Worm (Caenorhabditis elegans) whole organism, young adult: ENCODE results near the gene cyp-37A1.

Experiments used
- F10E7.11 ChIP-seq: sonication (generic microtip); optimal IDR thresholded peaks from 2 replicates; lab custom pipeline; 2017; ENCODE audit warnings: mild to moderate bottlenecking, missing genetic modification characterization, moderate library complexity, missing compliant biosample characterization
- F23B12.7 ChIP-seq: sonication (generic microtip); optimal IDR thresholded peaks from 2 replicates; lab custom pipeline; 2017; ENCODE audit warnings: missing genetic modification characterization, mild to moderate bottlenecking, missing compliant biosample characterization, antibody characterized with exemption, moderate library complexity; ENCODE audit not compliant: insufficient read depth
- F33H1.4 ChIP-seq: fragments of 200-800 bp; sonication (Bioruptor generic); IDR thresholded peaks from 2 replicates; pipeline ENCODE4 v1.3.6; 2022; ENCODE audit warnings: missing genetic modification reagents, missing genetic modification characterization, missing compliant biosample characterization
- K11D2.4 ChIP-seq: fragments of 200-800 bp; sonication (Bioruptor generic); IDR thresholded peaks from 2 replicates; pipeline ENCODE4 v1.3.6; 2022; ENCODE audit warnings: missing genetic modification reagents, missing genetic modification characterization, missing compliant biosample characterization
- K12H6.12 ChIP-seq: fragments of 200-800 bp; sonication (Bioruptor generic); optimal IDR thresholded peaks from 2 replicates; lab custom pipeline; 2018; ENCODE audit warnings: mild to moderate bottlenecking, missing genetic modification characterization, missing compliant biosample characterization
- T07F8.4 ChIP-seq: sonication (generic microtip); optimal IDR thresholded peaks from 2 replicates; lab custom pipeline; 2016; ENCODE audit warnings: mild to moderate bottlenecking, missing genetic modification characterization, moderate library complexity, missing compliant biosample characterization
- Y53F4B.3 ChIP-seq: fragments of 200-800 bp; sonication (Bioruptor generic); IDR thresholded peaks from 2 replicates; pipeline ENCODE4 v1.3.6; 2022; ENCODE audit warnings: missing genetic modification reagents, missing genetic modification characterization, missing compliant biosample characterization
- Y53G8AR.9 ChIP-seq: fragments of 200-800 bp; sonication (Bioruptor generic); conservative IDR thresholded peaks from 2 replicates; pipeline ENCODE4 v1.3.6; 2022; ENCODE audit warnings: missing genetic modification reagents, missing genetic modification characterization, missing compliant biosample characterization
- Y56A3A.18 ChIP-seq: fragments of 200-800 bp; sonication (Bioruptor generic); IDR thresholded peaks from 2 replicates; pipeline ENCODE4 v1.3.6; 2022; ENCODE audit warnings: missing genetic modification reagents, missing genetic modification characterization, missing compliant biosample characterization
- akir-1 ChIP-seq: fragments of 200-800 bp; sonication (Bioruptor generic); optimal IDR thresholded peaks from 2 replicates; lab custom pipeline; 2018; ENCODE audit warnings: mild to moderate bottlenecking, missing genetic modification characterization, moderate library complexity, missing compliant biosample characterization
- ama-1 ChIP-seq, 3 experiments: fragments of 150-350 bp in 1 of 3; sonication (generic microtip) in 2 of 3; optimal IDR thresholded peaks; 2 replicates each; lab custom pipeline; 2014 to 2018; ENCODE audit warnings: missing biosample characterization in 2 of 3, missing genetic modification characterization in 2 of 3, missing genetic modification reagents in 2 of 3
- athp-1 ChIP-seq: sonication (generic microtip); optimal IDR thresholded peaks from 2 replicates; lab custom pipeline; 2017; ENCODE audit warnings: mild to moderate bottlenecking, missing genetic modification characterization, missing compliant biosample characterization
- attf-3 ChIP-seq: fragments of 200-800 bp; sonication (Bioruptor generic); conservative IDR thresholded peaks from 2 replicates; pipeline ENCODE4 v1.3.6; 2022; ENCODE audit warnings: missing genetic modification reagents, missing genetic modification characterization, missing compliant biosample characterization
- bed-1 ChIP-seq: fragments of 200-800 bp; sonication (Bioruptor generic); IDR thresholded peaks from 2 replicates; pipeline ENCODE4 v1.3.6; 2022; ENCODE audit warnings: missing genetic modification reagents, missing genetic modification characterization, missing compliant biosample characterization
- ccch-3 ChIP-seq: fragments of 200-800 bp; sonication (Bioruptor generic); optimal IDR thresholded peaks from 2 replicates; lab custom pipeline; 2018; ENCODE audit warnings: mild to moderate bottlenecking, missing genetic modification characterization, missing compliant biosample characterization
- ceh-40 ChIP-seq: fragments of 200-800 bp; sonication (Bioruptor generic); IDR thresholded peaks from 2 replicates; pipeline ENCODE4 v1.3.6; 2022; ENCODE audit warnings: missing genetic modification characterization, missing compliant biosample characterization
- ceh-58 ChIP-seq: fragments of 200-800 bp; sonication (Bioruptor generic); IDR thresholded peaks from 2 replicates; pipeline ENCODE4 v1.3.6; 2022; ENCODE audit warnings: missing genetic modification characterization, missing compliant biosample characterization
- chd-7 ChIP-seq: sonication (generic microtip); optimal IDR thresholded peaks from 2 replicates; lab custom pipeline; 2016; ENCODE audit warnings: mild to moderate bottlenecking, missing genetic modification characterization, moderate library complexity, missing compliant biosample characterization
- dox-1 ChIP-seq: fragments of 200-800 bp; sonication (Bioruptor generic); IDR thresholded peaks from 2 replicates; pipeline ENCODE4 v1.3.6; 2022; ENCODE audit warnings: missing genetic modification reagents, missing genetic modification characterization, missing compliant biosample characterization
- egrh-3 ChIP-seq: fragments of 200-800 bp; sonication (Bioruptor generic); IDR thresholded peaks from 2 replicates; pipeline ENCODE4 v1.3.6; 2022; ENCODE audit warnings: missing genetic modification reagents, missing genetic modification characterization, missing compliant biosample characterization
- ekl-4 ChIP-seq: fragments of 200-800 bp; sonication (Bioruptor generic); IDR thresholded peaks from 2 replicates; pipeline ENCODE4 v1.3.6; 2022; ENCODE audit warnings: missing genetic modification reagents, missing genetic modification characterization, missing compliant biosample characterization
- hlh-26 ChIP-seq: fragments of 200-800 bp; sonication (Bioruptor generic); conservative IDR thresholded peaks from 2 replicates; pipeline ENCODE4 v1.3.6; 2022; ENCODE audit warnings: missing genetic modification reagents, missing genetic modification characterization, missing compliant biosample characterization
- hmg-1.2 ChIP-seq: fragments of 200-800 bp; sonication (Bioruptor generic); IDR thresholded peaks from 2 replicates; pipeline ENCODE4 v1.3.6; 2022; ENCODE audit warnings: missing genetic modification reagents, missing genetic modification characterization, missing compliant biosample characterization
- hrde-1 ChIP-seq: sonication (generic microtip); optimal IDR thresholded peaks from 2 replicates; lab custom pipeline; 2016; ENCODE audit warnings: missing genetic modification characterization, mild to moderate bottlenecking, missing compliant biosample characterization, moderate library complexity, missing genotype, missing genetic modification reagents, borderline replicate concordance
- let-607 ChIP-seq, 2 experiments: fragments of 200-800 bp in 1 of 2; sonication (Bioruptor generic) in 1 of 2; sonication (generic microtip) in 1 of 2; optimal IDR thresholded peaks; 2 replicates each; lab custom pipeline; 2016 to 2018; ENCODE audit warnings: mild to moderate bottlenecking in 2 of 2, missing compliant biosample characterization in 2 of 2, missing genetic modification characterization in 2 of 2, moderate library complexity in 2 of 2, missing genotype in 1 of 2
- lin-26 ChIP-seq: fragments of 200-800 bp; sonication (Bioruptor generic); IDR thresholded peaks from 2 replicates; pipeline ENCODE4 v1.3.6; 2022; ENCODE audit warnings: missing genetic modification reagents, missing genetic modification characterization, missing compliant biosample characterization
- lin-35 ChIP-seq, 3 experiments: fragments of 150-350 bp in 2 of 3; sonication (generic microtip) in 1 of 3; optimal IDR thresholded peaks; 2 replicates each; lab custom pipeline; 2014 to 2018; ENCODE audit warnings: missing biosample characterization in 3 of 3, missing genetic modification characterization in 3 of 3, missing genetic modification reagents in 3 of 3
- lir-1 ChIP-seq: fragments of 200-800 bp; sonication (Bioruptor generic); conservative IDR thresholded peaks from 2 replicates; pipeline ENCODE4 v1.3.6; 2022; ENCODE audit warnings: missing genetic modification reagents, missing genetic modification characterization, missing compliant biosample characterization
- mcd-1 ChIP-seq: fragments of 200-800 bp; sonication (Bioruptor generic); IDR thresholded peaks from 2 replicates; pipeline ENCODE4 v1.3.6; 2022; ENCODE audit warnings: missing genetic modification reagents, missing genetic modification characterization, missing compliant biosample characterization
- mxl-1 ChIP-seq: sonication (generic microtip); optimal IDR thresholded peaks from 2 replicates; lab custom pipeline; 2016; ENCODE audit warnings: missing genetic modification characterization, missing compliant biosample characterization
- nfya-2 ChIP-seq: fragments of 200-800 bp; sonication (Bioruptor generic); IDR thresholded peaks from 2 replicates; pipeline ENCODE4 v1.3.6; 2022; ENCODE audit warnings: missing genetic modification reagents, missing genetic modification characterization, missing compliant biosample characterization
- nfyb-1 ChIP-seq: fragments of 200-800 bp; sonication (Bioruptor generic); IDR thresholded peaks from 2 replicates; pipeline ENCODE4 v1.3.6; 2022; ENCODE audit warnings: missing genetic modification reagents, missing genetic modification characterization, missing compliant biosample characterization
- nhr-179 ChIP-seq: sonication (generic microtip); optimal IDR thresholded peaks from 2 replicates; lab custom pipeline; 2016; ENCODE audit warnings: mild to moderate bottlenecking, missing genetic modification characterization, missing compliant biosample characterization
- nhr-80 ChIP-seq: sonication (generic microtip); optimal IDR thresholded peaks from 2 replicates; lab custom pipeline; 2016; ENCODE audit warnings: missing genetic modification characterization, missing compliant biosample characterization
- pbrm-1 ChIP-seq: fragments of 200-800 bp; sonication (Bioruptor generic); IDR thresholded peaks from 2 replicates; pipeline ENCODE4 v1.3.6; 2022; ENCODE audit warnings: missing genetic modification reagents, missing genetic modification characterization, missing compliant biosample characterization
- pha-4 ChIP-seq: fragments of 150-350 bp; sonication (generic microtip); optimal IDR thresholded peaks from 2 replicates; lab custom pipeline; 2014; ENCODE audit warnings: missing biosample characterization, missing genetic modification reagents, missing genetic modification characterization
- repo-1 ChIP-seq: sonication (generic microtip); optimal IDR thresholded peaks from 2 replicates; lab custom pipeline; 2017; ENCODE audit warnings: mild to moderate bottlenecking, missing genetic modification characterization, missing compliant biosample characterization
- rpc-1 ChIP-seq, 2 experiments: fragments of 150-350 bp in 1 of 2; sonication (generic microtip) in 1 of 2; optimal IDR thresholded peaks; 2 replicates each; lab custom pipeline; 2014 to 2018; ENCODE audit warnings: missing biosample characterization in 1 of 2, missing genetic modification characterization in 1 of 2, missing genetic modification reagents in 1 of 2, missing genotype in 1 of 2
- snpc-1.3 ChIP-seq: sonication (generic microtip); optimal IDR thresholded peaks from 2 replicates; lab custom pipeline; 2017; ENCODE audit warnings: missing genetic modification characterization, mild to moderate bottlenecking, missing compliant biosample characterization, antibody characterized with exemption, moderate library complexity, missing genotype, missing genetic modification reagents; ENCODE audit not compliant: insufficient read depth
- snpc-4 ChIP-seq, 5 experiments: fragments of 150-350 bp in 1 of 5; sonication (generic microtip) in 4 of 5; optimal IDR thresholded peaks; 2 replicates each; lab custom pipeline; 2014 to 2018; ENCODE audit warnings: missing genetic modification characterization in 5 of 5, missing biosample characterization in 3 of 5, antibody characterized with exemption in 2 of 5, mild to moderate bottlenecking in 2 of 5, missing compliant biosample characterization in 2 of 5, missing genotype in 2 of 5, moderate library complexity in 2 of 5, missing genetic modification reagents in 1 of 5
- sptf-2 ChIP-seq: fragments of 200-800 bp; sonication (Bioruptor generic); optimal IDR thresholded peaks from 2 replicates; lab custom pipeline; 2018; ENCODE audit warnings: mild to moderate bottlenecking, missing genetic modification characterization, missing compliant biosample characterization
- tbx-9 ChIP-seq: sonication (generic microtip); optimal IDR thresholded peaks from 2 replicates; lab custom pipeline; 2016; ENCODE audit warnings: borderline replicate concordance, missing genetic modification characterization, inconsistent platforms, missing compliant biosample characterization
- unc-130 ChIP-seq: sonication (generic microtip); optimal IDR thresholded peaks from 2 replicates; lab custom pipeline; 2016; ENCODE audit warnings: missing genetic modification reagents, missing genetic modification characterization, missing compliant biosample characterization
- unc-62 ChIP-seq: fragments of 150-350 bp; optimal IDR thresholded peaks from 2 replicates; lab custom pipeline; 2014; ENCODE audit warnings: missing biosample characterization, missing genetic modification reagents, missing genetic modification characterization
- zfh-2 ChIP-seq: fragments of 200-800 bp; sonication (Bioruptor generic); conservative IDR thresholded peaks from 2 replicates; pipeline ENCODE4 v1.3.6; 2022; ENCODE audit warnings: missing genetic modification reagents, missing genetic modification characterization, missing compliant biosample characterization
- ztf-3 ChIP-seq: fragments of 200-800 bp; sonication (Bioruptor generic); optimal IDR thresholded peaks from 2 replicates; lab custom pipeline; 2018; ENCODE audit warnings: mild to moderate bottlenecking, missing genetic modification characterization, missing compliant biosample characterization
- ztf-6 ChIP-seq: fragments of 200-800 bp; sonication (Bioruptor generic); IDR thresholded peaks from 2 replicates; pipeline ENCODE4 v1.3.6; 2022; ENCODE audit warnings: missing genetic modification reagents, missing genetic modification characterization, missing compliant biosample characterization

Gene cyp-37A1

ce11 chrII:13976161-13976560 lies 40.6 kb downstream of the cyp-37A1 start, which contains the start of gene Y39G8B.2 (continued):
- TF ChIP-seq unc-130: no peak
- peak in 1 of 3 experiments; percentile 72 for TF ChIP-seq lin-35 (GFP tag; optimal IDR thresholded peaks at IDR 0.05; lab: Kevin White, UChicago)
- TF ChIP-seq Y53F4B.3: no peak
- TF ChIP-seq snpc-4 (GFP tag; optimal IDR thresholded peaks at IDR 0.05; lab: Kevin White, UChicago): no peak
- peak in 1 of 4 experiments; percentile 74 for TF ChIP-seq snpc-4 (tag; optimal IDR thresholded peaks at IDR 0.05; lab: Kevin White, UChicago)
- TF ChIP-seq F23B12.7 (tag; lab: Kevin White, UChicago): peak; percentile 30
- TF ChIP-seq pbrm-1 (GFP tag; lab: Robert Waterston, UW): peak; percentile 76; the same call in 1 of the 2 replicates
- no peak for TF ChIP-seq snpc-1.3 (tag; lab: Kevin White, UChicago)
- TF ChIP-seq K12H6.12: peak; percentile 65
- TF ChIP-seq bed-1: no peak
- no peak for TF ChIP-seq F10E7.11 (tag; lab: Kevin White, UChicago)
- peak; percentile 22 for TF ChIP-seq athp-1 (tag; lab: Kevin White, UChicago)
- no peak for TF ChIP-seq nfya-2 (GFP tag; lab: Robert Waterston, UW)
- TF ChIP-seq zfh-2 (GFP tag; lab: Robert Waterston, UW): peak; percentile 72
- TF ChIP-seq mcd-1 (GFP tag; lab: Robert Waterston, UW): peak; percentile 96
- no peak for TF ChIP-seq ztf-6
- TF ChIP-seq ceh-40 (GFP tag; lab: Robert Waterston, UW): no peak
- no peak for TF ChIP-seq hlh-26
- no peak for TF ChIP-seq Y56A3A.18 (GFP tag; lab: Robert Waterston, UW)
- TF ChIP-seq K11D2.4 (GFP tag; lab: Robert Waterston, UW): peak; percentile 50; the same call in 1 of the 2 replicates
- TF ChIP-seq T07F8.4: no peak
- no peak; the same call in 1 of the 2 replicates for TF ChIP-seq dox-1 (GFP tag; lab: Robert Waterston, UW)
- TF ChIP-seq mxl-1 (tag; lab: Kevin White, UChicago): no peak
- no peak for TF ChIP-seq repo-1 (tag; lab: Kevin White, UChicago)
- TF ChIP-seq unc-62 (GFP tag; lab: Kevin White, UChicago): no peak
- no peak for TF ChIP-seq lin-26
- TF ChIP-seq Y53G8AR.9: no peak
- no peak for TF ChIP-seq ceh-58 (GFP tag; lab: Robert Waterston, UW)
- peak; percentile 44; the same call in 1 of the 2 replicates for TF ChIP-seq ekl-4 (GFP tag; lab: Robert Waterston, UW)
- TF ChIP-seq chd-7 (tag; lab: Kevin White, UChicago): peak; percentile 1
- TF ChIP-seq hrde-1 (tag; lab: Kevin White, UChicago): no peak
- no peak for TF ChIP-seq lir-1 (GFP tag; lab: Robert Waterston, UW)
- no peak for TF ChIP-seq sptf-2 (GFP tag; lab: Kevin White, UChicago)
- TF ChIP-seq rpc-1 (optimal IDR thresholded peaks at IDR 0.05; lab: Kevin White, UChicago): no peak
- no peak for TF ChIP-seq rpc-1 (tag; optimal IDR thresholded peaks at IDR 0.05; lab: Kevin White, UChicago)
- peak; percentile 60 for TF ChIP-seq pha-4 (tag; lab: Kevin White, UChicago)
- TF ChIP-seq ccch-3: no peak
- TF ChIP-seq nhr-179 (tag; lab: Kevin White, UChicago): no peak
- TF ChIP-seq nhr-80 (tag; lab: Kevin White, UChicago): peak; percentile 74
- no peak for TF ChIP-seq ztf-3 (GFP tag; lab: Kevin White, UChicago)
- TF ChIP-seq ama-1 (optimal IDR thresholded peaks at IDR 0.05; lab: Kevin White, UChicago): no peak
- TF ChIP-seq ama-1 (GFP tag; optimal IDR thresholded peaks at IDR 0.05; lab: Kevin White, UChicago): no peak
- TF ChIP-seq let-607 (tag; optimal IDR thresholded peaks at IDR 0.05; lab: Kevin White, UChicago): peak in 1 of 2 experiments; percentile 1
- TF ChIP-seq akir-1 (GFP tag; lab: Kevin White, UChicago): no peak
- TF ChIP-seq egrh-3 (GFP tag; lab: Robert Waterston, UW): peak; percentile 74
- peak; percentile 69 for TF ChIP-seq nfyb-1
- no peak for TF ChIP-seq F33H1.4 (GFP tag; lab: Robert Waterston, UW)
- TF ChIP-seq hmg-1.2 (GFP tag; lab: Robert Waterston, UW): peak; percentile 72
- no peak for TF ChIP-seq tbx-9 (tag; lab: Kevin White, UChicago)
- 0 out of 2 replicates have a peak, but pooled peaks have one; percentile 26 for TF ChIP-seq attf-3 (GFP tag; lab: Robert Waterston, UW)
